Worm (Caenorhabditis elegans) whole organism, young adult: Measurements from ENCODE around the gene ZK616.1.

ENCODE experiments used
- B0019.2 ChIP-seq: fragments of 200-800 bp; sonication (Bioruptor generic); conservative IDR thresholded peaks from 2 replicates; pipeline ENCODE4 v1.3.6; 2022; ENCODE audit warnings: missing genetic modification reagents, missing genetic modification characterization, missing compliant biosample characterization
- B0035.1 ChIP-seq: sonication (generic microtip); optimal IDR thresholded peaks from 2 replicates; lab custom pipeline; 2016; ENCODE audit warnings: missing genetic modification characterization, mild to moderate bottlenecking, missing compliant biosample characterization, missing genotype, missing genetic modification reagents
- B0261.1 ChIP-seq: sonication (generic microtip); optimal IDR thresholded peaks from 2 replicates; lab custom pipeline; 2016; ENCODE audit warnings: mild to moderate bottlenecking, missing genetic modification characterization, moderate library complexity, missing compliant biosample characterization
- C06A6.2 ChIP-seq: fragments of 200-800 bp; sonication (Bioruptor generic); conservative IDR thresholded peaks from 2 replicates; pipeline ENCODE4 v1.3.6; 2022; ENCODE audit warnings: missing genetic modification characterization, missing compliant biosample characterization
- F10E7.11 ChIP-seq: sonication (generic microtip); optimal IDR thresholded peaks from 2 replicates; lab custom pipeline; 2017; ENCODE audit warnings: mild to moderate bottlenecking, missing genetic modification characterization, moderate library complexity, missing compliant biosample characterization
- F22D6.2 ChIP-seq: sonication (generic microtip); optimal IDR thresholded peaks from 2 replicates; lab custom pipeline; 2016; ENCODE audit warnings: mild to moderate bottlenecking, missing genetic modification characterization, missing compliant biosample characterization
- F23B12.7 ChIP-seq: sonication (generic microtip); optimal IDR thresholded peaks from 2 replicates; lab custom pipeline; 2017; ENCODE audit warnings: missing genetic modification characterization, mild to moderate bottlenecking, missing compliant biosample characterization, antibody characterized with exemption, moderate library complexity; ENCODE audit not compliant: insufficient read depth
- F37B4.10 ChIP-seq: fragments of 200-800 bp; sonication (Bioruptor generic); IDR thresholded peaks from 2 replicates; pipeline ENCODE4 v1.3.6; 2022; ENCODE audit warnings: missing genetic modification characterization, missing compliant biosample characterization
- F57A8.1 ChIP-seq: fragments of 200-800 bp; sonication (Bioruptor generic); optimal IDR thresholded peaks from 2 replicates; lab custom pipeline; 2018; ENCODE audit warnings: mild to moderate bottlenecking, missing genetic modification characterization, moderate library complexity, missing compliant biosample characterization
- K11D2.4 ChIP-seq: fragments of 200-800 bp; sonication (Bioruptor generic); IDR thresholded peaks from 2 replicates; pipeline ENCODE4 v1.3.6; 2022; ENCODE audit warnings: missing genetic modification reagents, missing genetic modification characterization, missing compliant biosample characterization
- T26A5.8 ChIP-seq: sonication (generic microtip); optimal IDR thresholded peaks from 2 replicates; lab custom pipeline; 2016; ENCODE audit warnings: missing genetic modification characterization, missing compliant biosample characterization
- Y53F4B.3 ChIP-seq: fragments of 200-800 bp; sonication (Bioruptor generic); IDR thresholded peaks from 2 replicates; pipeline ENCODE4 v1.3.6; 2022; ENCODE audit warnings: missing genetic modification reagents, missing genetic modification characterization, missing compliant biosample characterization
- Y79H2A.3 ChIP-seq: fragments of 200-800 bp; sonication (Bioruptor generic); conservative IDR thresholded peaks from 2 replicates; pipeline ENCODE4 v1.3.6; 2022; ENCODE audit warnings: missing genetic modification reagents, missing genetic modification characterization, missing compliant biosample characterization
- Y95B8A.8 ChIP-seq: fragments of 200-800 bp; sonication (Bioruptor generic); IDR thresholded peaks from 2 replicates; pipeline ENCODE4 v1.3.6; 2022; ENCODE audit warnings: missing genetic modification reagents, missing genetic modification characterization, missing compliant biosample characterization
- aptf-3 ChIP-seq: fragments of 200-800 bp; sonication (Bioruptor generic); IDR thresholded peaks from 2 replicates; pipeline ENCODE4 v1.3.6; 2022; ENCODE audit warnings: missing genetic modification characterization, missing compliant biosample characterization
- attf-6 ChIP-seq: fragments of 200-800 bp; sonication (Bioruptor generic); IDR thresholded peaks from 2 replicates; pipeline ENCODE4 v1.3.6; 2022; ENCODE audit warnings: missing genetic modification reagents, missing genetic modification characterization, missing compliant biosample characterization
- bed-1 ChIP-seq: fragments of 200-800 bp; sonication (Bioruptor generic); IDR thresholded peaks from 2 replicates; pipeline ENCODE4 v1.3.6; 2022; ENCODE audit warnings: missing genetic modification reagents, missing genetic modification characterization, missing compliant biosample characterization
- ccch-3 ChIP-seq: fragments of 200-800 bp; sonication (Bioruptor generic); optimal IDR thresholded peaks from 2 replicates; lab custom pipeline; 2018; ENCODE audit warnings: mild to moderate bottlenecking, missing genetic modification characterization, missing compliant biosample characterization
- cebp-1 ChIP-seq, 2 experiments: fragments of 200-800 bp in 1 of 2; sonication (Bioruptor generic) in 1 of 2; sonication (generic microtip) in 1 of 2; IDR thresholded peaks in 1 of 2; optimal IDR thresholded peaks in 1 of 2; 2 replicates each; pipeline versions ENCODE4 v1.3.6 to Lab custom; 2017 to 2022; ENCODE audit warnings: missing compliant biosample characterization in 2 of 2, missing genetic modification characterization in 2 of 2, mild to moderate bottlenecking in 1 of 2, missing genetic modification reagents in 1 of 2, moderate library complexity in 1 of 2
- ceh-100 ChIP-seq: fragments of 200-800 bp; sonication (Bioruptor generic); IDR thresholded peaks from 2 replicates; pipeline ENCODE4 v1.3.6; 2022; ENCODE audit warnings: missing genetic modification reagents, missing genetic modification characterization, missing compliant biosample characterization
- ceh-40 ChIP-seq: fragments of 200-800 bp; sonication (Bioruptor generic); IDR thresholded peaks from 2 replicates; pipeline ENCODE4 v1.3.6; 2022; ENCODE audit warnings: missing genetic modification characterization, missing compliant biosample characterization
- die-1 ChIP-seq: sonication (generic microtip); optimal IDR thresholded peaks from 2 replicates; lab custom pipeline; 2016; ENCODE audit warnings: missing genotype, mild to moderate bottlenecking, missing genetic modification characterization, missing compliant biosample characterization
- dpl-1 ChIP-seq: fragments of 150-350 bp; optimal IDR thresholded peaks from 2 replicates; lab custom pipeline; 2014; ENCODE audit warnings: missing biosample characterization, missing genetic modification reagents, missing genetic modification characterization
- egl-44 ChIP-seq: fragments of 200-800 bp; sonication (Bioruptor generic); IDR thresholded peaks from 2 replicates; pipeline ENCODE4 v1.3.6; 2022; ENCODE audit warnings: missing genetic modification reagents, missing genetic modification characterization, missing compliant biosample characterization
- egrh-3 ChIP-seq: fragments of 200-800 bp; sonication (Bioruptor generic); IDR thresholded peaks from 2 replicates; pipeline ENCODE4 v1.3.6; 2022; ENCODE audit warnings: missing genetic modification reagents, missing genetic modification characterization, missing compliant biosample characterization
- him-1 ChIP-seq: sonication (generic microtip); optimal IDR thresholded peaks from 2 replicates; lab custom pipeline; 2016; ENCODE audit warnings: missing genotype, missing genetic modification reagents, missing genetic modification characterization, missing compliant biosample characterization
- hlh-12 ChIP-seq: sonication (generic microtip); optimal IDR thresholded peaks from 2 replicates; lab custom pipeline; 2016; ENCODE audit warnings: missing genetic modification characterization, missing compliant biosample characterization
- hmg-20 ChIP-seq: fragments of 200-800 bp; sonication (Bioruptor generic); IDR thresholded peaks from 2 replicates; pipeline ENCODE4 v1.3.6; 2022; ENCODE audit warnings: missing genetic modification reagents, missing genetic modification characterization, missing compliant biosample characterization
- let-607 ChIP-seq, 2 experiments: fragments of 200-800 bp in 1 of 2; sonication (Bioruptor generic) in 1 of 2; sonication (generic microtip) in 1 of 2; optimal IDR thresholded peaks; 2 replicates each; lab custom pipeline; 2016 to 2018; ENCODE audit warnings: mild to moderate bottlenecking in 2 of 2, missing compliant biosample characterization in 2 of 2, missing genetic modification characterization in 2 of 2, moderate library complexity in 2 of 2, missing genotype in 1 of 2
- lin-26 ChIP-seq: fragments of 200-800 bp; sonication (Bioruptor generic); IDR thresholded peaks from 2 replicates; pipeline ENCODE4 v1.3.6; 2022; ENCODE audit warnings: missing genetic modification reagents, missing genetic modification characterization, missing compliant biosample characterization
- lin-35 ChIP-seq, 3 experiments: fragments of 150-350 bp in 2 of 3; sonication (generic microtip) in 1 of 3; optimal IDR thresholded peaks; 2 replicates each; lab custom pipeline; 2014 to 2018; ENCODE audit warnings: missing biosample characterization in 3 of 3, missing genetic modification characterization in 3 of 3, missing genetic modification reagents in 3 of 3
- lin-40 ChIP-seq: sonication (generic microtip); optimal IDR thresholded peaks from 2 replicates; lab custom pipeline; 2016; ENCODE audit warnings: missing genetic modification characterization, mild to moderate bottlenecking, missing compliant biosample characterization, missing genotype, missing genetic modification reagents
- lin-54 ChIP-seq: fragments of 200-800 bp; sonication (Bioruptor generic); optimal IDR thresholded peaks from 2 replicates; lab custom pipeline; 2018; ENCODE audit warnings: mild to moderate bottlenecking, missing genetic modification characterization, missing compliant biosample characterization
- lir-1 ChIP-seq: fragments of 200-800 bp; sonication (Bioruptor generic); conservative IDR thresholded peaks from 2 replicates; pipeline ENCODE4 v1.3.6; 2022; ENCODE audit warnings: missing genetic modification reagents, missing genetic modification characterization, missing compliant biosample characterization
- madf-8 ChIP-seq: fragments of 200-800 bp; sonication (Bioruptor generic); conservative IDR thresholded peaks from 2 replicates; pipeline ENCODE4 v1.3.6; 2022; ENCODE audit warnings: missing genetic modification reagents, missing genetic modification characterization, missing compliant biosample characterization
- mcd-1 ChIP-seq: fragments of 200-800 bp; sonication (Bioruptor generic); IDR thresholded peaks from 2 replicates; pipeline ENCODE4 v1.3.6; 2022; ENCODE audit warnings: missing genetic modification reagents, missing genetic modification characterization, missing compliant biosample characterization
- nhr-27 ChIP-seq: fragments of 200-800 bp; sonication (Bioruptor generic); optimal IDR thresholded peaks from 2 replicates; lab custom pipeline; 2018; ENCODE audit warnings: mild to moderate bottlenecking, missing genetic modification characterization, moderate library complexity, missing compliant biosample characterization
- pha-4 ChIP-seq: fragments of 150-350 bp; sonication (generic microtip); optimal IDR thresholded peaks from 2 replicates; lab custom pipeline; 2014; ENCODE audit warnings: missing biosample characterization, missing genetic modification reagents, missing genetic modification characterization
- rcor-1 ChIP-seq: fragments of 200-800 bp; sonication (Bioruptor generic); IDR thresholded peaks from 2 replicates; pipeline ENCODE4 v1.3.6; 2022; ENCODE audit warnings: missing genetic modification reagents, missing genetic modification characterization, missing compliant biosample characterization
- rec-8 ChIP-seq, 2 experiments: sonication (generic microtip); optimal IDR thresholded peaks; 2 replicates each; lab custom pipeline; 2016; ENCODE audit warnings: mild to moderate bottlenecking in 2 of 2, missing genetic modification characterization in 2 of 2, missing genetic modification reagents in 2 of 2, missing genotype in 2 of 2, missing biosample characterization in 1 of 2, missing compliant biosample characterization in 1 of 2, moderate library complexity in 1 of 2
- repo-1 ChIP-seq: sonication (generic microtip); optimal IDR thresholded peaks from 2 replicates; lab custom pipeline; 2017; ENCODE audit warnings: mild to moderate bottlenecking, missing genetic modification characterization, missing compliant biosample characterization
- sea-2 ChIP-seq: fragments of 200-800 bp; sonication (Bioruptor generic); IDR thresholded peaks from 2 replicates; pipeline ENCODE4 v1.3.6; 2022; ENCODE audit warnings: missing genetic modification characterization, missing compliant biosample characterization
- snpc-1.1 ChIP-seq: sonication (generic microtip); optimal IDR thresholded peaks from 2 replicates; lab custom pipeline; 2017; ENCODE audit warnings: missing genetic modification characterization, mild to moderate bottlenecking, missing compliant biosample characterization, antibody characterized with exemption, moderate library complexity, missing genotype, missing genetic modification reagents; ENCODE audit not compliant: insufficient read depth
- snpc-4 ChIP-seq, 5 experiments: fragments of 150-350 bp in 1 of 5; sonication (generic microtip) in 4 of 5; optimal IDR thresholded peaks; 2 replicates each; lab custom pipeline; 2014 to 2018; ENCODE audit warnings: missing genetic modification characterization in 5 of 5, missing biosample characterization in 3 of 5, antibody characterized with exemption in 2 of 5, mild to moderate bottlenecking in 2 of 5, missing compliant biosample characterization in 2 of 5, missing genotype in 2 of 5, moderate library complexity in 2 of 5, missing genetic modification reagents in 1 of 5
- xnd-1 ChIP-seq: sonication (generic microtip); optimal IDR thresholded peaks from 2 replicates; lab custom pipeline; 2016; ENCODE audit warnings: missing genotype, missing genetic modification reagents, missing genetic modification characterization, missing compliant biosample characterization
- ztf-18 ChIP-seq: sonication (generic microtip); optimal IDR thresholded peaks from 2 replicates; lab custom pipeline; 2016; ENCODE audit warnings: missing genotype, mild to moderate bottlenecking, missing genetic modification characterization, missing compliant biosample characterization
- ztf-25 ChIP-seq: fragments of 200-800 bp; sonication (Bioruptor generic); IDR thresholded peaks from 2 replicates; pipeline ENCODE4 v1.3.6; 2022; ENCODE audit warnings: missing genetic modification reagents, missing genetic modification characterization, missing compliant biosample characterization

The ZK616.1 gene

ce11 chrIV:5394687-5395086, 6.0 kb upstream of the ZK616.1 start, which contains the start of the genes perm-3 and swsn-6:
Gene perm-3 (minus strand): TSS chrIV:5394804.
Gene swsn-6 (plus strand): TSS chrIV:5395033.
- no peak for TF ChIP-seq F22D6.2 (tag; lab: Kevin White, UChicago)
- no peak for TF ChIP-seq Y53F4B.3 (GFP tag; lab: Robert Waterston, UW)
- no peak for TF ChIP-seq repo-1
- TF ChIP-seq nhr-27 (tag; lab: Kevin White, UChicago): no peak
- no peak for TF ChIP-seq B0261.1 (tag; lab: Kevin White, UChicago)
- TF ChIP-seq ccch-3 (GFP tag; lab: Kevin White, UChicago): no peak
- TF ChIP-seq cebp-1 (GFP tag; IDR thresholded peaks at IDR 0.05; lab: Robert Waterston, UW): no peak
- peak; percentile 65 for TF ChIP-seq cebp-1 (tag; optimal IDR thresholded peaks at IDR 0.05; lab: Kevin White, UChicago)
- TF ChIP-seq rcor-1: 0 out of 2 replicates have a peak, but pooled peaks have one; percentile 30
- TF ChIP-seq egl-44 (GFP tag; lab: Robert Waterston, UW): no peak
- no peak for TF ChIP-seq ceh-40 (GFP tag; lab: Robert Waterston, UW)
- no peak for TF ChIP-seq hmg-20 (GFP tag; lab: Robert Waterston, UW)
- peak; percentile 96 for TF ChIP-seq ztf-18 (tag; lab: Kevin White, UChicago)
- peak; percentile 83 for TF ChIP-seq mcd-1 (GFP tag; lab: Robert Waterston, UW)
- TF ChIP-seq hlh-12 (tag; lab: Kevin White, UChicago): no peak
- no peak for TF ChIP-seq F37B4.10 (GFP tag; lab: Robert Waterston, UW)
- TF ChIP-seq pha-4 (tag; lab: Kevin White, UChicago): peak; percentile 0
- no peak for TF ChIP-seq B0019.2 (GFP tag; lab: Robert Waterston, UW)
- TF ChIP-seq egrh-3: no peak
- no peak for TF ChIP-seq F10E7.11
- TF ChIP-seq rec-8 (tag; optimal IDR thresholded peaks at IDR 0.05; lab: Kevin White, UChicago): no peak
- no peak for TF ChIP-seq T26A5.8 (tag; lab: Kevin White, UChicago)
- TF ChIP-seq lin-26: no peak
- TF ChIP-seq snpc-4 (GFP tag; optimal IDR thresholded peaks at IDR 0.05; lab: Kevin White, UChicago): peak; percentile 81
- peak; percentile 50 to 88 (median 77) for TF ChIP-seq snpc-4 (tag; optimal IDR thresholded peaks at IDR 0.05; lab: Kevin White, UChicago)
- TF ChIP-seq dpl-1 (GFP tag; lab: Kevin White, UChicago): no peak
- no peak for TF ChIP-seq aptf-3 (GFP tag; lab: Robert Waterston, UW)
- TF ChIP-seq F23B12.7: peak; percentile 34
- TF ChIP-seq B0035.1 (tag; lab: Kevin White, UChicago): no peak
- peak in 2 of 3 experiments; percentile 33 to 79 for TF ChIP-seq lin-35 (GFP tag; optimal IDR thresholded peaks at IDR 0.05; lab: Kevin White, UChicago)
- TF ChIP-seq attf-6: no peak
- TF ChIP-seq madf-8: no peak
- no peak for TF ChIP-seq him-1 (tag; lab: Kevin White, UChicago)
- TF ChIP-seq Y79H2A.3 (GFP tag; lab: Robert Waterston, UW): no peak
- TF ChIP-seq snpc-1.1 (tag; lab: Kevin White, UChicago): no peak
- TF ChIP-seq ztf-25 (GFP tag; lab: Robert Waterston, UW): no peak
- no peak for TF ChIP-seq sea-2 (GFP tag; lab: Robert Waterston, UW)
- TF ChIP-seq lin-54 (GFP tag; lab: Kevin White, UChicago): peak; percentile 81
- peak; percentile 21 for TF ChIP-seq xnd-1
- no peak; the same call in 1 of the 2 replicates for TF ChIP-seq C06A6.2
- TF ChIP-seq die-1: no peak
- TF ChIP-seq bed-1 (GFP tag; lab: Robert Waterston, UW): no peak
- TF ChIP-seq Y95B8A.8: no peak
- TF ChIP-seq let-607 (tag; optimal IDR thresholded peaks at IDR 0.05; lab: Kevin White, UChicago): peak in 1 of 2 experiments; percentile 8
- peak; percentile 81 for TF ChIP-seq lin-40 (tag; lab: Kevin White, UChicago)
- 0 out of 2 replicates have a peak, but pooled peaks have one; percentile 22 for TF ChIP-seq ceh-100 (GFP tag; lab: Robert Waterston, UW)
- TF ChIP-seq F57A8.1 (GFP tag; lab: Kevin White, UChicago): no peak
- TF ChIP-seq K11D2.4: no peak
- TF ChIP-seq lir-1: peak; percentile 34; the same call in 1 of the 2 replicates
